Worm (Caenorhabditis elegans): ENCODE results near the gene srt-6.

DNA sequence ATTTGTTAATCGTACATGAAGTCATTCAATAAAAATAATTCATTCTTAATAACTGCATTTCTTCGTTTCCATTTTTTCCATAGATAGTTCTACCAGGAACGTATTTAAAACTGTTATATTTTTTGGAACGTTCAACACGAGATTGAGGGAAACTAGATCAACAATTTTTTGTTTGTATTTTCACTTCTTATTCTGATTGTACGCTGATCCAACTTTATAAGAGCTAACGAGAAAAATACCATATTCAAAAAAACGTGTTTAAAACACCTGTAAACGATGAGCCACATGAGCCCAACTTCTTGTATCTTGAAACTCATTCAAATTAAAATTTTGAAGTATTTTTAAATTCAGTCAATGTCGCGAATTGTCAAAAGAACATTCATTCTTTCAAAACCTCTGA, 8.0 kb upstream of the srt-6 start:
- TF ChIP-seq unc-62 (GFP tag; optimal IDR thresholded peaks at IDR 0.05) (no peak), mdl-1 (tag; optimal IDR thresholded peaks at IDR 0.05) (no peak), egl-27 (tag; optimal IDR thresholded peaks at IDR 0.05) (no peak), elt-1 (tag; optimal IDR thresholded peaks at IDR 0.05) (no peak), lin-13 (GFP tag; optimal IDR thresholded peaks at IDR 0.05) (no peak), snpc-4 (tag; optimal IDR thresholded peaks at IDR 0.05) (no peak), nhr-77 (tag; optimal IDR thresholded peaks at IDR 0.05) (no peak), sma-3 (GFP tag; optimal IDR thresholded peaks at IDR 0.05) (peak; percentile 1)

Data from whole organism, L2 larva.